Worm (Caenorhabditis elegans) whole organism, midembryonic: ENCODE results near the gene irld-63.
A peak's percentile ranks its signal among the peaks of the same experiment; 100 is the strongest.

Experiments
- T22C8.4 ChIP-seq: fragments of 200-800 bp; sonication (Bioruptor generic); IDR thresholded peaks from 2 replicates; pipeline ENCODE4 v1.3.6; 2022; ENCODE audit warnings: missing genetic modification characterization, missing compliant biosample characterization
- cog-1 ChIP-seq: sonication (generic microtip); optimal IDR thresholded peaks from 2 replicates; lab custom pipeline; 2016; ENCODE audit warnings: missing genetic modification characterization, missing compliant biosample characterization
- flt-1 ChIP-seq: fragments of 200-800 bp; sonication (Bioruptor generic); IDR thresholded peaks from 2 replicates; pipeline ENCODE4 v1.3.6; 2022; ENCODE audit warnings: missing genetic modification characterization, missing compliant biosample characterization
- klf-2 ChIP-seq: fragments of 200-800 bp; sonication (Bioruptor generic); conservative IDR thresholded peaks from 2 replicates; pipeline ENCODE4 v1.3.6; 2022; ENCODE audit warnings: missing genetic modification reagents, missing genetic modification characterization, missing compliant biosample characterization
- med-1 ChIP-seq: sonication (generic microtip); optimal IDR thresholded peaks from 2 replicates; lab custom pipeline; 2017; ENCODE audit warnings: missing genetic modification characterization, mild to moderate bottlenecking, missing compliant biosample characterization, antibody characterized with exemption, missing genetic modification reagents; ENCODE audit not compliant: insufficient read depth
- ref-1 ChIP-seq: fragments of 200-800 bp; sonication (Bioruptor generic); conservative IDR thresholded peaks from 2 replicates; pipeline ENCODE4 v1.3.6; 2022; ENCODE audit warnings: missing genetic modification reagents, missing genetic modification characterization, missing compliant biosample characterization
- tab-1 ChIP-seq: fragments of 200-800 bp; sonication (Bioruptor generic); IDR thresholded peaks from 2 replicates; pipeline ENCODE4 v1.3.6; 2022; ENCODE audit warnings: missing genetic modification characterization, missing compliant biosample characterization
- ztf-23 ChIP-seq: fragments of 200-800 bp; sonication (Bioruptor generic); IDR thresholded peaks from 2 replicates; pipeline ENCODE4 v1.3.6; 2022; ENCODE audit warnings: missing genetic modification reagents, missing genetic modification characterization, missing compliant biosample characterization
- ztf-29 ChIP-seq: fragments of 200-800 bp; sonication (Bioruptor generic); IDR thresholded peaks from 2 replicates; pipeline ENCODE4 v1.3.6; 2022; ENCODE audit warnings: missing genetic modification reagents, missing genetic modification characterization, missing compliant biosample characterization

irld-63 gene

DNA sequence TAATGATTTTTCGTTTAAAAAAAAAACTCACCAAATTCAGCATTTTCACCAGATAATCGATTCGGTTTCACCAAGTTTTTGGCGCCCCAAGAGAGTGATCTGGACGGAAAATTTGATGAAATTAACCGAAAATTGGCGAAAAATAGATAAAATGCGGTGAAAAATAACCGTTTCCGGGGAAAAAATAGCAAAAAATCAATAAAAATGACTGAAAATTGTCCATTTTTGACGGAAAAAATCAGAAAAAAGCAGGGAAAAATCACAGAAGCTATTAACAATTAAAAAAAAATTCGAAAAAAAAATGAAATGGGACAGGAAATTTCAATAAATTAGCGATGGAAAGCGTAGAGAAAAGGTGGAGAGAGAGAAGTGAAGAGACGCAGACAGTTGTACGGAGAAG lies 17.0 kb upstream of the irld-63 start, which contains the start of gene ubc-15:
Gene ubc-15 (minus strand): TSS at position 101 of the 400 bp plus-strand sequence.
- TF ChIP-seq ref-1 (GFP tag; lab: Robert Waterston, UW) (no peak), klf-2 (GFP tag; lab: Robert Waterston, UW) (no peak), flt-1 (GFP tag; lab: Robert Waterston, UW) (no peak), cog-1 (tag; lab: Kevin White, UChicago) (no peak), T22C8.4 (no peak), med-1 (GFP tag; lab: Kevin White, UChicago) (no peak), ztf-29 (GFP tag; lab: Robert Waterston, UW) (no peak), ztf-23 (no peak)

ce11 chrII:2919074-2919857 lies 11.3 kb upstream of the irld-63 start, which contains the start of the genes ncap-1 and Y110A2AR.1:
Gene ncap-1, minus strand, starts transcription at chrII:2919314.
Gene Y110A2AR.1, plus strand, starts transcription at chrII:2919710.
- TF ChIP-seq T22C8.4 (0 out of 2 replicates have a peak, but pooled peaks have one; percentile 10), klf-2 (GFP tag; lab: Robert Waterston, UW) (no peak), ref-1 (GFP tag; lab: Robert Waterston, UW) (no peak), cog-1 (tag; lab: Kevin White, UChicago) (no peak)

ce11 chrII:2920234-2920633 lies 10.3 kb upstream of the irld-63 start:
- TF ChIP-seq cog-1 (tag; lab: Kevin White, UChicago): no peak
- TF ChIP-seq klf-2 (GFP tag; lab: Robert Waterston, UW): no peak
- no peak for TF ChIP-seq flt-1 (GFP tag; lab: Robert Waterston, UW)
- TF ChIP-seq med-1 (GFP tag; lab: Kevin White, UChicago): no peak
- TF ChIP-seq tab-1: no peak
- TF ChIP-seq T22C8.4: no peak
- TF ChIP-seq ztf-23: no peak
- TF ChIP-seq ref-1 (GFP tag; lab: Robert Waterston, UW): no peak
- no peak for TF ChIP-seq ztf-29 (GFP tag; lab: Robert Waterston, UW)

DNA sequence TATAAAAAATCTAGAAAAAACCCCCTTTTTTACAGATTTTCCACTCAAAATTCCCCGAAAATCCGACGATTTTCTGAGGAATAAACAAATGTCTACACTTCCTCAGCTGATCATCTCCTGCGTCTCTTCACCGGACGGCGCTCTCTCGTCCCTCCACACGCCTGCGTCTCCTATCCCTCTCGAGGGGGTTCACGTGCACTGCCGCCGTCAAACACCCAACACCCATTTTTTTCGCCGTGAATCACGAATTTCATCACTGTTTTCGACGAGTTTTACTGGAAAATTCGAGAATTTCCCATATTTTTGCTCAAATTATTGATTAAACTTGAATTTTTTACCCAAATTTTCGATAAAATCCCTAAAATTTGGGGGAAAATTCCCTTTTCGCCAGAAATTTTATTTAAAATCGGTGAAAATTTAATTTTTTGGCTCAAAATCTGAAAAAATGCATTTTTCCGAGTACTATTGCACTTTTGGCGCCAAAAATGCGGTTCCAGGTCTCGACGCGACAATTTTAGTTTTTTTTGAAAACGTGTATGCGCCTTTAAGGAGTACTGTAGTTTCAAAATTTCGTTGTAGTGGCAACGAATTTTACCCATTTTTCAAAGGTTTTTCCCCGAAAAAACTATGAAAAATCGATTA lies 9.6 kb upstream of the irld-63 start:
- TF ChIP-seq flt-1 (GFP tag; lab: Robert Waterston, UW): no peak
- TF ChIP-seq ztf-29 (GFP tag; lab: Robert Waterston, UW): no peak
- no peak for TF ChIP-seq cog-1 (tag; lab: Kevin White, UChicago)
- TF ChIP-seq T22C8.4: no peak
- no peak for TF ChIP-seq klf-2 (GFP tag; lab: Robert Waterston, UW)
- no peak for TF ChIP-seq ztf-23
- no peak for TF ChIP-seq ref-1 (GFP tag; lab: Robert Waterston, UW)
- TF ChIP-seq med-1 (GFP tag; lab: Kevin White, UChicago): no peak
- no peak for TF ChIP-seq tab-1

DNA sequence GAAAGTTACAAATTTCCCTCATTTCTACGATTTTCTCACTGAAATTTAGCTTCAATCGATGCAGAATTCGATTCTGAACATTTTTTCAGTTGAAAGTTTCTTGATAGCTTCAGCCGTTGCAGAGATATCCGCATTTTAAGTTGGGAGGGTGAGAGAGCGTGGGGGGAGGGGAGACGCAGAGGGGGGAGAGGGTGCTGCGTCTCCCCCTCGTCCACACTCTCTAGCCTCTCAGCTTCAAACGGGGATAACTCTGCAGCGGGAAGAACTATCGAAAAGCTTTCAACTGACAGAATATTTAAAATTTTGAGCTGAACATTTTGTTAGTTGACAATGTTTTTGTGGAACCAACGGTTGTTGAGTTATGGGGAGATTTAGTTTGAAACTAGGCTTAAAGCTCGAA lies 8.7 kb upstream of the irld-63 start:
- TF ChIP-seq T22C8.4 (no peak), med-1 (GFP tag; lab: Kevin White, UChicago) (no peak), klf-2 (GFP tag; lab: Robert Waterston, UW) (no peak), ztf-29 (GFP tag; lab: Robert Waterston, UW) (no peak), cog-1 (tag; lab: Kevin White, UChicago) (no peak), ref-1 (GFP tag; lab: Robert Waterston, UW) (no peak), ztf-23 (no peak), flt-1 (GFP tag; lab: Robert Waterston, UW) (no peak), tab-1 (no peak)

ce11 chrII:2922359-2922758 lies 8.2 kb upstream of the irld-63 start:
- no peak for TF ChIP-seq tab-1
- no peak for TF ChIP-seq ref-1 (GFP tag; lab: Robert Waterston, UW)
- no peak for TF ChIP-seq T22C8.4
- no peak for TF ChIP-seq ztf-29 (GFP tag; lab: Robert Waterston, UW)
- TF ChIP-seq klf-2 (GFP tag; lab: Robert Waterston, UW): no peak
- no peak for TF ChIP-seq cog-1 (tag; lab: Kevin White, UChicago)
- TF ChIP-seq ztf-23: no peak
- TF ChIP-seq flt-1 (GFP tag; lab: Robert Waterston, UW): no peak
- TF ChIP-seq med-1 (GFP tag; lab: Kevin White, UChicago): no peak

ce11 chrII:2922782-2923181 lies 7.7 kb upstream of the irld-63 start:
- no peak for TF ChIP-seq T22C8.4
- no peak for TF ChIP-seq ref-1 (GFP tag; lab: Robert Waterston, UW)

- no peak for TF ChIP-seq klf-2 (GFP tag; lab: Robert Waterston, UW)
- TF ChIP-seq ztf-29 (GFP tag; lab: Robert Waterston, UW): no peak
Observed at ce11 chrII:2923617-2924016, 6.9 kb upstream of the irld-63 start, which contains the start of gene ZK355.2. Gene ZK355.2, plus strand, starts transcription at chrII:2923917.

DNA sequence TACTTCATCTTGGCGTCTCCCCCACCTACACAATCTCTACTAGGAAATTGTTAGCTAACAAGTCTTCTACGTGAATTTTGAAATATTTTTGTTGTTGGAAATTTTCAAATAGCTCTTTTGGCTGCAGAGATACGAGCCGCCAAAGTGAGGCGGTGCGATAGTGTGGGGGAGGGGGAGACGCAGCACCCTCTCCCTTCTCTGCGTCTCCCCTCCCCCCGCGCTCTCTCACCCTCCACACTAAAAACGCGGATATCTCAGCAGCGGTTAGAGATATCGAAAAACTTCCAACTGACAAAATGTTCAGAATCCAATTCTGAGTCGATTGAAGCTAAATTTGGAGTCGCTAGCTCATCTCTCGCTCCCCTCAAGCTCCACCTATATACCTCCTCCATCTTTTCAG lies 5.5 kb upstream of the irld-63 start:
- TF ChIP-seq ztf-23 (no peak), tab-1 (no peak), ztf-29 (GFP tag; lab: Robert Waterston, UW) (no peak), klf-2 (GFP tag; lab: Robert Waterston, UW) (no peak), T22C8.4 (no peak), cog-1 (tag; lab: Kevin White, UChicago) (no peak), ref-1 (GFP tag; lab: Robert Waterston, UW) (no peak), med-1 (GFP tag; lab: Kevin White, UChicago) (no peak), flt-1 (GFP tag; lab: Robert Waterston, UW) (no peak)
